Fruit fly (Drosophila melanogaster) S2 (cell line): ENCODE data around the gene CG13793.

ENCODE experiments used
- CG8478 ChIP-seq: fragments of >200 bp; optimal IDR thresholded peaks from 2 replicates; lab custom pipeline; 2018
- CTCF ChIP-seq, 2 experiments: fragments of >200 bp; optimal IDR thresholded peaks; 2 replicates each; lab custom pipeline; 2018

DNA sequence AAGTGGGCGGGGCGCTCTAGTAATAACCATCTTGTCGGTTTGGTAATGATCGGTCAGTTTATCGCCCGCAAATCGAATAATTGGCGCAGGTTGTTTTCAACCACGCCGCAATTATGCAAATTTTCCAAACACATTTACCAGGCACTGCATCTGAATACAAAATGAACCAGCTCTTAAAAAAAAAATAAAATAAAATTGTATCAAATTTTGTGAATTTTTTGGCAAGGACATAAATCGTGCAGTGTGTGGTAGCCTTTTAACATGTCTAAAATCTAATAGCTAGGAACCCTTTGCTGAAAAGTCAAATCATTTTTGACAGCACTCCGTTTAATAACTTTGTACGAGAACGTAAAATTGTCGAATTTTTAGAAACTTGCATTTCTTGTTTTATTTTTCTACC is 27.7 kb upstream of the CG13793 start, which contains the start of gene ATPsynGL:
- TF ChIP-seq CTCF (optimal IDR thresholded peaks at IDR 0.05; lab: Kevin White, UChicago) (no peak), CG8478 (lab: Kevin White, UChicago) (no peak)
